Fruit fly (Drosophila melanogaster) whole organism, embryonic: ENCODE measurements around the gene CG31098.

Experiments
- CG13123 ChIP-seq: fragments of 200-800 bp; sonication (Bioruptor generic); optimal IDR thresholded peaks from 2 replicates; lab custom pipeline; 2016; ENCODE audit warnings: missing biosample characterization, missing genetic modification characterization
- tio ChIP-seq: fragments of 200-800 bp; sonication (Bioruptor generic); optimal IDR thresholded peaks from 2 replicates; lab custom pipeline; 2017; ENCODE audit warnings: missing biosample characterization, missing genetic modification characterization, inconsistent platforms

- TF ChIP-seq tio (GFP tag; lab: Kevin White, UChicago) (no peak), CG13123 (GFP tag; lab: Kevin White, UChicago) (no peak)
Measured at dm6 chr3R:25321681-25322080, 28.9 kb upstream of the CG31098 start.
